Worm (Caenorhabditis elegans) whole organism, young adult: Measurements from ENCODE around the gene C08H9.15.

Source experiments
- C06A6.2 ChIP-seq: fragments of 200-800 bp; sonication (Bioruptor generic); conservative IDR thresholded peaks from 2 replicates; pipeline ENCODE4 v1.3.6; 2022; ENCODE audit warnings: missing genetic modification characterization, missing compliant biosample characterization
- F10E7.11 ChIP-seq: sonication (generic microtip); optimal IDR thresholded peaks from 2 replicates; lab custom pipeline; 2017; ENCODE audit warnings: mild to moderate bottlenecking, missing genetic modification characterization, moderate library complexity, missing compliant biosample characterization
- F22D6.2 ChIP-seq: sonication (generic microtip); optimal IDR thresholded peaks from 2 replicates; lab custom pipeline; 2016; ENCODE audit warnings: mild to moderate bottlenecking, missing genetic modification characterization, missing compliant biosample characterization
- F33H1.4 ChIP-seq: fragments of 200-800 bp; sonication (Bioruptor generic); IDR thresholded peaks from 2 replicates; pipeline ENCODE4 v1.3.6; 2022; ENCODE audit warnings: missing genetic modification reagents, missing genetic modification characterization, missing compliant biosample characterization
- Y53G8AR.9 ChIP-seq: fragments of 200-800 bp; sonication (Bioruptor generic); conservative IDR thresholded peaks from 2 replicates; pipeline ENCODE4 v1.3.6; 2022; ENCODE audit warnings: missing genetic modification reagents, missing genetic modification characterization, missing compliant biosample characterization
- aptf-2 ChIP-seq: fragments of 200-800 bp; sonication (Bioruptor generic); conservative IDR thresholded peaks from 2 replicates; pipeline ENCODE4 v1.3.6; 2022; ENCODE audit warnings: missing genetic modification reagents, missing genetic modification characterization, missing compliant biosample characterization
- aptf-3 ChIP-seq: fragments of 200-800 bp; sonication (Bioruptor generic); IDR thresholded peaks from 2 replicates; pipeline ENCODE4 v1.3.6; 2022; ENCODE audit warnings: missing genetic modification characterization, missing compliant biosample characterization
- atf-7 ChIP-seq: sonication (generic microtip); optimal IDR thresholded peaks from 2 replicates; lab custom pipeline; 2017; ENCODE audit warnings: mild to moderate bottlenecking, missing genetic modification characterization, missing compliant biosample characterization
- athp-1 ChIP-seq: sonication (generic microtip); optimal IDR thresholded peaks from 2 replicates; lab custom pipeline; 2017; ENCODE audit warnings: mild to moderate bottlenecking, missing genetic modification characterization, missing compliant biosample characterization
- attf-3 ChIP-seq: fragments of 200-800 bp; sonication (Bioruptor generic); conservative IDR thresholded peaks from 2 replicates; pipeline ENCODE4 v1.3.6; 2022; ENCODE audit warnings: missing genetic modification reagents, missing genetic modification characterization, missing compliant biosample characterization
- attf-5 ChIP-seq: fragments of 200-800 bp; sonication (Bioruptor generic); optimal IDR thresholded peaks from 2 replicates; lab custom pipeline; 2018; ENCODE audit warnings: mild to moderate bottlenecking, missing genetic modification characterization, missing compliant biosample characterization
- attf-6 ChIP-seq: fragments of 200-800 bp; sonication (Bioruptor generic); IDR thresholded peaks from 2 replicates; pipeline ENCODE4 v1.3.6; 2022; ENCODE audit warnings: missing genetic modification reagents, missing genetic modification characterization, missing compliant biosample characterization
- ceh-40 ChIP-seq: fragments of 200-800 bp; sonication (Bioruptor generic); IDR thresholded peaks from 2 replicates; pipeline ENCODE4 v1.3.6; 2022; ENCODE audit warnings: missing genetic modification characterization, missing compliant biosample characterization
- ceh-58 ChIP-seq: fragments of 200-800 bp; sonication (Bioruptor generic); IDR thresholded peaks from 2 replicates; pipeline ENCODE4 v1.3.6; 2022; ENCODE audit warnings: missing genetic modification characterization, missing compliant biosample characterization
- die-1 ChIP-seq: sonication (generic microtip); optimal IDR thresholded peaks from 2 replicates; lab custom pipeline; 2016; ENCODE audit warnings: missing genotype, mild to moderate bottlenecking, missing genetic modification characterization, missing compliant biosample characterization
- dox-1 ChIP-seq: fragments of 200-800 bp; sonication (Bioruptor generic); IDR thresholded peaks from 2 replicates; pipeline ENCODE4 v1.3.6; 2022; ENCODE audit warnings: missing genetic modification reagents, missing genetic modification characterization, missing compliant biosample characterization
- dpff-1 ChIP-seq: sonication (generic microtip); optimal IDR thresholded peaks from 2 replicates; lab custom pipeline; 2017; ENCODE audit warnings: mild to moderate bottlenecking, missing genetic modification characterization, missing compliant biosample characterization
- efl-1 ChIP-seq: fragments of 150-350 bp; optimal IDR thresholded peaks from 2 replicates; lab custom pipeline; 2014; ENCODE audit warnings: missing biosample characterization, missing genetic modification reagents, missing genetic modification characterization
- egl-44 ChIP-seq: fragments of 200-800 bp; sonication (Bioruptor generic); IDR thresholded peaks from 2 replicates; pipeline ENCODE4 v1.3.6; 2022; ENCODE audit warnings: missing genetic modification reagents, missing genetic modification characterization, missing compliant biosample characterization
- ekl-4 ChIP-seq: fragments of 200-800 bp; sonication (Bioruptor generic); IDR thresholded peaks from 2 replicates; pipeline ENCODE4 v1.3.6; 2022; ENCODE audit warnings: missing genetic modification reagents, missing genetic modification characterization, missing compliant biosample characterization
- ets-4 ChIP-seq: fragments of 200-800 bp; sonication (Bioruptor generic); optimal IDR thresholded peaks from 2 replicates; lab custom pipeline; 2018; ENCODE audit warnings: mild to moderate bottlenecking, missing genetic modification characterization, missing compliant biosample characterization
- him-1 ChIP-seq: sonication (generic microtip); optimal IDR thresholded peaks from 2 replicates; lab custom pipeline; 2016; ENCODE audit warnings: missing genotype, missing genetic modification reagents, missing genetic modification characterization, missing compliant biosample characterization
- hmg-1.2 ChIP-seq: fragments of 200-800 bp; sonication (Bioruptor generic); IDR thresholded peaks from 2 replicates; pipeline ENCODE4 v1.3.6; 2022; ENCODE audit warnings: missing genetic modification reagents, missing genetic modification characterization, missing compliant biosample characterization
- let-607 ChIP-seq, 2 experiments: fragments of 200-800 bp in 1 of 2; sonication (Bioruptor generic) in 1 of 2; sonication (generic microtip) in 1 of 2; optimal IDR thresholded peaks; 2 replicates each; lab custom pipeline; 2016 to 2018; ENCODE audit warnings: mild to moderate bottlenecking in 2 of 2, missing compliant biosample characterization in 2 of 2, missing genetic modification characterization in 2 of 2, moderate library complexity in 2 of 2, missing genotype in 1 of 2
- lin-26 ChIP-seq: fragments of 200-800 bp; sonication (Bioruptor generic); IDR thresholded peaks from 2 replicates; pipeline ENCODE4 v1.3.6; 2022; ENCODE audit warnings: missing genetic modification reagents, missing genetic modification characterization, missing compliant biosample characterization
- lin-35 ChIP-seq, 3 experiments: fragments of 150-350 bp in 2 of 3; sonication (generic microtip) in 1 of 3; optimal IDR thresholded peaks; 2 replicates each; lab custom pipeline; 2014 to 2018; ENCODE audit warnings: missing biosample characterization in 3 of 3, missing genetic modification characterization in 3 of 3, missing genetic modification reagents in 3 of 3
- lin-54 ChIP-seq: fragments of 200-800 bp; sonication (Bioruptor generic); optimal IDR thresholded peaks from 2 replicates; lab custom pipeline; 2018; ENCODE audit warnings: mild to moderate bottlenecking, missing genetic modification characterization, missing compliant biosample characterization
- lsl-1 ChIP-seq: fragments of 200-800 bp; sonication (Bioruptor generic); optimal IDR thresholded peaks from 2 replicates; lab custom pipeline; 2018; ENCODE audit warnings: mild to moderate bottlenecking, missing genetic modification characterization, moderate library complexity, missing compliant biosample characterization
- madf-6 ChIP-seq: fragments of 200-800 bp; sonication (Bioruptor generic); IDR thresholded peaks from 2 replicates; pipeline ENCODE4 v1.3.6; 2022; ENCODE audit warnings: missing genetic modification reagents, missing genetic modification characterization, missing compliant biosample characterization
- nfyb-1 ChIP-seq: fragments of 200-800 bp; sonication (Bioruptor generic); IDR thresholded peaks from 2 replicates; pipeline ENCODE4 v1.3.6; 2022; ENCODE audit warnings: missing genetic modification reagents, missing genetic modification characterization, missing compliant biosample characterization
- nhr-179 ChIP-seq: sonication (generic microtip); optimal IDR thresholded peaks from 2 replicates; lab custom pipeline; 2016; ENCODE audit warnings: mild to moderate bottlenecking, missing genetic modification characterization, missing compliant biosample characterization
- nhr-80 ChIP-seq: sonication (generic microtip); optimal IDR thresholded peaks from 2 replicates; lab custom pipeline; 2016; ENCODE audit warnings: missing genetic modification characterization, missing compliant biosample characterization
- nhr-90 ChIP-seq: sonication (generic microtip); optimal IDR thresholded peaks from 2 replicates; lab custom pipeline; 2016; ENCODE audit warnings: missing genotype, mild to moderate bottlenecking, missing genetic modification characterization, missing compliant biosample characterization
- pha-4 ChIP-seq: fragments of 150-350 bp; sonication (generic microtip); optimal IDR thresholded peaks from 2 replicates; lab custom pipeline; 2014; ENCODE audit warnings: missing biosample characterization, missing genetic modification reagents, missing genetic modification characterization
- sdz-38 ChIP-seq: sonication (generic microtip); optimal IDR thresholded peaks from 2 replicates; lab custom pipeline; 2016; ENCODE audit warnings: missing genotype, missing genetic modification characterization, missing compliant biosample characterization
- snpc-1.1 ChIP-seq: sonication (generic microtip); optimal IDR thresholded peaks from 2 replicates; lab custom pipeline; 2017; ENCODE audit warnings: missing genetic modification characterization, mild to moderate bottlenecking, missing compliant biosample characterization, antibody characterized with exemption, moderate library complexity, missing genotype, missing genetic modification reagents; ENCODE audit not compliant: insufficient read depth
- snpc-1.3 ChIP-seq: sonication (generic microtip); optimal IDR thresholded peaks from 2 replicates; lab custom pipeline; 2017; ENCODE audit warnings: missing genetic modification characterization, mild to moderate bottlenecking, missing compliant biosample characterization, antibody characterized with exemption, moderate library complexity, missing genotype, missing genetic modification reagents; ENCODE audit not compliant: insufficient read depth
- snpc-3.4 ChIP-seq: sonication (generic microtip); optimal IDR thresholded peaks from 2 replicates; lab custom pipeline; 2017; ENCODE audit warnings: missing genetic modification characterization, mild to moderate bottlenecking, missing compliant biosample characterization, antibody characterized with exemption, moderate library complexity, missing genotype, missing genetic modification reagents
- snpc-4 ChIP-seq, 5 experiments: fragments of 150-350 bp in 1 of 5; sonication (generic microtip) in 4 of 5; optimal IDR thresholded peaks; 2 replicates each; lab custom pipeline; 2014 to 2018; ENCODE audit warnings: missing genetic modification characterization in 5 of 5, missing biosample characterization in 3 of 5, antibody characterized with exemption in 2 of 5, mild to moderate bottlenecking in 2 of 5, missing compliant biosample characterization in 2 of 5, missing genotype in 2 of 5, moderate library complexity in 2 of 5, missing genetic modification reagents in 1 of 5
- tbp1 ChIP-seq: fragments of 200-800 bp; sonication (Bioruptor generic); optimal IDR thresholded peaks from 2 replicates; lab custom pipeline; 2018; ENCODE audit warnings: mild to moderate bottlenecking, missing genetic modification characterization, missing compliant biosample characterization
- tlf-1 ChIP-seq: fragments of 200-800 bp; sonication (Bioruptor generic); optimal IDR thresholded peaks from 2 replicates; lab custom pipeline; 2018; ENCODE audit warnings: mild to moderate bottlenecking, missing genetic modification characterization, missing compliant biosample characterization
- unc-62 ChIP-seq: fragments of 150-350 bp; optimal IDR thresholded peaks from 2 replicates; lab custom pipeline; 2014; ENCODE audit warnings: missing biosample characterization, missing genetic modification reagents, missing genetic modification characterization
- xnd-1 ChIP-seq: sonication (generic microtip); optimal IDR thresholded peaks from 2 replicates; lab custom pipeline; 2016; ENCODE audit warnings: missing genotype, missing genetic modification reagents, missing genetic modification characterization, missing compliant biosample characterization
- ztf-22 ChIP-seq: fragments of 200-800 bp; sonication (Bioruptor generic); optimal IDR thresholded peaks from 2 replicates; lab custom pipeline; 2018; ENCODE audit warnings: mild to moderate bottlenecking, missing genetic modification characterization, moderate library complexity, missing compliant biosample characterization
- ztf-26 ChIP-seq: sonication (generic microtip); optimal IDR thresholded peaks from 2 replicates; lab custom pipeline; 2017; ENCODE audit warnings: missing genetic modification characterization, missing compliant biosample characterization
- ztf-6 ChIP-seq: fragments of 200-800 bp; sonication (Bioruptor generic); IDR thresholded peaks from 2 replicates; pipeline ENCODE4 v1.3.6; 2022; ENCODE audit warnings: missing genetic modification reagents, missing genetic modification characterization, missing compliant biosample characterization

The C08H9.15 gene

DNA sequence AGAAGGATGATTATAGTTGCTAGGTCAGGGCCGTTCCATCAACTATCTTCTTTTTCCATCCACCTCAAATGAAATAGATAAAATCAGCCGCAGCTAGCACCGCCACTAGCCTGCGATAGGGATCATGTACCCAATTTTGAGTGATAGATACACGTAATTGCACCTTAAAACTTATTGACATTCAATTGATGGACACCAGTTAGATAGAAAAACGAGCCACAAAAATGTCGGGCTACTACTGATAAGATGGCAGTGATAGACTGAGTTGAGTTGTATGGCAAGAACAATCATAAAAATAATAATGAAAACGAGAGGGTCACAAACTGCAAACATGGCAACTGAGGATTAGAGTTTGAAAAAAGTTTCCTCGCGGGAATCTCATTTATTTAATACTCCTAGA, 10.8 kb downstream of the C08H9.15 start:
- TF ChIP-seq F22D6.2 (no peak), aptf-2 (GFP tag; lab: Robert Waterston, UW) (no peak), F10E7.11 (tag; lab: Kevin White, UChicago) (no peak), atf-7 (tag; lab: Kevin White, UChicago) (peak; percentile 26), egl-44 (GFP tag; lab: Robert Waterston, UW) (peak; percentile 15; the same call in 1 of the 2 replicates), unc-62 (peak; percentile 34), ztf-6 (GFP tag; lab: Robert Waterston, UW) (no peak), dox-1 (GFP tag; lab: Robert Waterston, UW) (peak; percentile 38; the same call in 1 of the 2 replicates), nhr-90 (peak; percentile 6), nhr-80 (tag; lab: Kevin White, UChicago) (peak; percentile 97), lin-26 (GFP tag; lab: Robert Waterston, UW) (peak; percentile 68; the same call in 1 of the 2 replicates), tbp1 (GFP tag; lab: Kevin White, UChicago) (peak; percentile 4), ztf-22 (GFP tag; lab: Kevin White, UChicago) (peak; percentile 55), nfyb-1 (GFP tag; lab: Robert Waterston, UW) (peak; percentile 21; the same call in 1 of the 2 replicates), let-607 (tag; optimal IDR thresholded peaks at IDR 0.05; lab: Kevin White, UChicago) (peak; percentile 96 to 97), snpc-4 (GFP tag; optimal IDR thresholded peaks at IDR 0.05; lab: Kevin White, UChicago) (no peak), snpc-4 (tag; optimal IDR thresholded peaks at IDR 0.05; lab: Kevin White, UChicago) (peak in 1 of 4 experiments; percentile 29), ets-4 (GFP tag; lab: Kevin White, UChicago) (peak; percentile 71), lin-54 (GFP tag; lab: Kevin White, UChicago) (peak; percentile 21), nhr-179 (tag; lab: Kevin White, UChicago) (no peak), ekl-4 (peak; percentile 13; the same call in 1 of the 2 replicates), die-1 (tag; lab: Kevin White, UChicago) (no peak), tlf-1 (GFP tag; lab: Kevin White, UChicago) (no peak), madf-6 (peak; percentile 33; the same call in 1 of the 2 replicates)

DNA sequence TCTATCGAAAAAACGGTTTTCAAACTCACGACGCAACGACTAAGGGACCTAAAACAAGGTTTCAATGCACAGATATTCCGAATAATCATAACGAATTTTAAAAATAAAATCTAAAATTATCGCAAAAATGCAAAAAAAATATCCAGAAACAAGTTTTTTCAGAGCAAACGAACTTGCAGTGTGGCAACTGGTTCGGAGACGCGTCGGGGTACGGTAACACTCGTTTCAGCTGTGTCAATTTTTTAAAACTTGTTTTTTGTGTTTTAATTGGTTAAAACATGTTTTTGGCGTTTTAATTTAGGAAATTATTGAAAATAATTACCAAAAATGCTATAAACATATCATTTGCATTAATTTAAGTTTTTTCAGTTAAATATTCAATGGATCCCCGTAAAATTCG, 11.4 kb downstream of the C08H9.15 start, which contains the start of gene C08H9.16:
Gene C08H9.16 (plus strand): TSS at position 370 of the 400 bp plus-strand sequence.
- peak; percentile 89 to 94 for TF ChIP-seq let-607 (tag; optimal IDR thresholded peaks at IDR 0.05; lab: Kevin White, UChicago)
- TF ChIP-seq madf-6, result peak; percentile 58; the same call in 1 of the 2 replicates
- peak; percentile 20 for TF ChIP-seq efl-1 (GFP tag; lab: Kevin White, UChicago)
- TF ChIP-seq ceh-58 (GFP tag; lab: Robert Waterston, UW), result no peak
- TF ChIP-seq C06A6.2, result no peak
- TF ChIP-seq dpff-1 (tag; lab: Kevin White, UChicago), result no peak
- peak in 1 of 3 experiments; percentile 40 for TF ChIP-seq lin-35 (GFP tag; optimal IDR thresholded peaks at IDR 0.05; lab: Kevin White, UChicago)
- no peak for TF ChIP-seq aptf-3
- TF ChIP-seq hmg-1.2, result peak; percentile 41; the same call in 1 of the 2 replicates
- no peak for TF ChIP-seq athp-1 (tag; lab: Kevin White, UChicago)
- TF ChIP-seq aptf-2 (GFP tag; lab: Robert Waterston, UW), result no peak
- no peak for TF ChIP-seq Y53G8AR.9 (GFP tag; lab: Robert Waterston, UW)
- TF ChIP-seq snpc-1.3 (tag; lab: Kevin White, UChicago), result peak; percentile 45
- TF ChIP-seq lsl-1 (GFP tag; lab: Kevin White, UChicago), result peak; percentile 88
- TF ChIP-seq ceh-40, result no peak
- peak; percentile 26 for TF ChIP-seq attf-5 (GFP tag; lab: Kevin White, UChicago)
- TF ChIP-seq snpc-1.1 (tag; lab: Kevin White, UChicago), result no peak
- peak; percentile 78 for TF ChIP-seq F33H1.4 (GFP tag; lab: Robert Waterston, UW)
- peak; percentile 13 for TF ChIP-seq pha-4 (tag; lab: Kevin White, UChicago)
- no peak for TF ChIP-seq attf-6 (GFP tag; lab: Robert Waterston, UW)
- peak; percentile 7 for TF ChIP-seq snpc-3.4 (tag; lab: Kevin White, UChicago)
- TF ChIP-seq tbp1 (GFP tag; lab: Kevin White, UChicago), result peak; percentile 13
- no peak for TF ChIP-seq sdz-38 (tag; lab: Kevin White, UChicago)
- no peak for TF ChIP-seq ztf-26 (tag; lab: Kevin White, UChicago)
- TF ChIP-seq attf-3, result no peak
- TF ChIP-seq lin-54 (GFP tag; lab: Kevin White, UChicago), result peak; percentile 48
- peak; percentile 8 for TF ChIP-seq xnd-1
- TF ChIP-seq ztf-22 (GFP tag; lab: Kevin White, UChicago), result no peak
- no peak for TF ChIP-seq him-1 (tag; lab: Kevin White, UChicago)
- no peak for TF ChIP-seq ekl-4
